Fruit fly (Drosophila melanogaster) whole organism, embryonic: Measurements from ENCODE around the gene puc.

Source experiments
- bbx ChIP-seq: fragments of 200-800 bp; sonication (Bioruptor generic); IDR thresholded peaks from 2 replicates; pipeline ENCODE4 v1.3.6; 2022; ENCODE audit warnings: missing biosample characterization, missing genetic modification characterization; ENCODE audit not compliant: partially characterized antibody
- sr ChIP-seq: fragments of 200-800 bp; sonication (Bioruptor generic); IDR thresholded peaks from 3 replicates; pipeline ENCODE4 v1.3.6; 2022; ENCODE audit warnings: missing biosample characterization, missing genetic modification characterization

DNA sequence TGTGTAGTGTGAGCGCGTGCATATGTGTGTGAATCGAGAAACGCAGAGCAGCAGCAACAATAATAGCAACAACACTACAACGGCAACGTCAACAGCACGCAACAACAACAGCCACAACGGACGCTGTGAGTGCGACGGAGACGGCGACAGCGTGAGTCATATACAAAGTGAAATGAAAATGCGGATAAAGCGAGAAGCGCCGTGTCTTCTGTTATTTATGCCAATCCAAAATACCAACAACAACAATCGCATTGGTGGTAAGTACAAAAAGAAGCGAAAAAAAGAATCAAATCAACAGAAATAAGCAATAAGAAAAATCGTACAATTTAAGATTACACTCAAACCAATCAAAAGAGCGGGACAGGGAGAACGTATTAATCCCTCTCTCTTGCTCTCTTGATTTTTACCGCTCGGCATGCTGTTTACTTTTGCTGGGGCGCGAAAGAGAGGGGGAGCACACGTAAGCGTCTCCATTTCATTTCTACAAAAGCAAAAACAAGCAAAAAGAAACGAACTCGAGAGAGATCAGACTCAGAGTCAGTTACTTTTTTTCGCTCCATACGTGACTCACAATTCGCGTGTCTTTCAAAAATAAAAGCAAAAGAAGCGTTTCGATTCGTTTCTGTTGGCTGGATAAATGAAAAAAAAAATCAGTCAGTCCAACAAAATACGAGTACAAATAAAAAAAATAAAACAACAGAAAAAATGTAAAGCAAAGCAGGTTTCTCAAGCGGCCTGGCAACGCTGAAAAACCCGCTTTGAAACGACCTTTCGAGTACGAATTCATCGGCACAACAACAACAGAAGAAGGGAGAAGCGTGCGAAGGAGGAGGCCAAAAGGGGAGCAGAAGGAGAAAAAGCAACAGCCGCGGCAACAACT is 947 bp downstream of the puc start:
- TF ChIP-seq sr (GFP tag; lab: Robert Waterston, UW) (no peak), bbx (GFP tag; lab: Robert Waterston, UW) (no peak)
